Fruit fly (Drosophila melanogaster) whole organism, embryonic: ENCODE data around the gene CG32298.

Experiments
- Asciz ChIP-seq: fragments of 200-800 bp; sonication (Bioruptor generic); optimal IDR thresholded peaks from 2 replicates; lab custom pipeline; 2017; ENCODE audit warnings: missing biosample characterization, mild to moderate bottlenecking, missing genetic modification characterization, missing genetic modification reagents
- B-H1 ChIP-seq: fragments of 200-800 bp; sonication (Bioruptor generic); IDR thresholded peaks from 3 replicates; pipeline ENCODE4 v1.3.6; 2022; ENCODE audit warnings: missing biosample characterization, missing genetic modification characterization
- BtbVII ChIP-seq: fragments of 200-800 bp; sonication (Bioruptor generic); optimal IDR thresholded peaks from 3 replicates; lab custom pipeline; 2017; ENCODE audit warnings: missing biosample characterization, mild to moderate bottlenecking, missing genetic modification characterization
- CG11247 ChIP-seq: fragments of 200-800 bp; sonication (Bioruptor generic); IDR thresholded peaks from 2 replicates; pipeline ENCODE4 v1.3.6; 2022; ENCODE audit warnings: missing biosample characterization, missing genetic modification characterization
- CG11398 ChIP-seq: fragments of 200-800 bp; sonication (Bioruptor generic); optimal IDR thresholded peaks from 2 replicates; lab custom pipeline; 2016; ENCODE audit warnings: missing biosample characterization, missing genetic modification characterization
- CG13123 ChIP-seq: fragments of 200-800 bp; sonication (Bioruptor generic); optimal IDR thresholded peaks from 2 replicates; lab custom pipeline; 2016; ENCODE audit warnings: missing biosample characterization, missing genetic modification characterization
- CG15269 ChIP-seq: fragments of 200-800 bp; sonication (Bioruptor generic); optimal IDR thresholded peaks from 2 replicates; lab custom pipeline; 2018; ENCODE audit warnings: missing biosample characterization, mild to moderate bottlenecking, missing genetic modification characterization, moderate library complexity
- CG1529 ChIP-seq: fragments of 200-800 bp; sonication (Bioruptor generic); optimal IDR thresholded peaks from 3 replicates; lab custom pipeline; 2018; ENCODE audit warnings: missing biosample characterization, missing genetic modification characterization
- CG16779 ChIP-seq: fragments of 200-800 bp; sonication (Bioruptor generic); IDR thresholded peaks from 2 replicates; pipeline ENCODE4 v1.3.6; 2022; ENCODE audit warnings: missing biosample characterization, missing genetic modification characterization
- CG17359 ChIP-seq: fragments of 200-800 bp; sonication (Bioruptor generic); optimal IDR thresholded peaks from 3 replicates; lab custom pipeline; 2018; ENCODE audit warnings: missing biosample characterization, mild to moderate bottlenecking, missing genetic modification characterization, moderate library complexity
- CG17361 ChIP-seq: fragments of 200-800 bp; sonication (Bioruptor generic); IDR thresholded peaks from 3 replicates; pipeline ENCODE4 v1.3.6; 2022; ENCODE audit warnings: missing biosample characterization, missing genetic modification characterization
- CG31441 ChIP-seq: fragments of 200-800 bp; sonication (Bioruptor generic); IDR thresholded peaks from 2 replicates; pipeline ENCODE4 v1.3.6; 2022; ENCODE audit warnings: missing biosample characterization, missing genetic modification characterization
- CG3281 ChIP-seq: fragments of 200-800 bp; sonication (Bioruptor generic); optimal IDR thresholded peaks from 3 replicates; lab custom pipeline; 2017; ENCODE audit warnings: missing biosample characterization, mild to moderate bottlenecking, missing genetic modification characterization
- CG33557 ChIP-seq: fragments of 200-800 bp; sonication (Bioruptor generic); optimal IDR thresholded peaks from 2 replicates; lab custom pipeline; 2019; ENCODE audit warnings: missing biosample characterization, mild to moderate bottlenecking, missing genetic modification characterization, moderate library complexity
- CG3726 ChIP-seq: fragments of 200-800 bp; sonication (Bioruptor generic); IDR thresholded peaks from 3 replicates; pipeline ENCODE4, ENCODE4 v1.3.6; 2022; ENCODE audit warnings: missing biosample characterization, missing genetic modification characterization
- CG6689 ChIP-seq: fragments of 200-800 bp; sonication (Bioruptor generic); IDR thresholded peaks from 2 replicates; pipeline ENCODE4 v1.3.6; 2022; ENCODE audit warnings: missing biosample characterization, missing genetic modification characterization
- CG9817 ChIP-seq: fragments of 200-800 bp; sonication (Bioruptor generic); optimal IDR thresholded peaks from 2 replicates; lab custom pipeline; 2018; ENCODE audit warnings: missing biosample characterization, mild to moderate bottlenecking, missing genetic modification characterization, moderate library complexity
- CHES-1-like ChIP-seq: fragments of 200-800 bp; sonication (Bioruptor generic); optimal IDR thresholded peaks from 2 replicates; lab custom pipeline; 2016; ENCODE audit warnings: missing biosample characterization, missing genetic modification characterization
- Dad ChIP-seq: fragments of 200-800 bp; sonication (Bioruptor generic); optimal IDR thresholded peaks from 3 replicates; lab custom pipeline; 2016; ENCODE audit warnings: missing biosample characterization, missing genetic modification characterization
- Dek ChIP-seq: fragments of 200-800 bp; sonication (Bioruptor generic); optimal IDR thresholded peaks from 3 replicates; lab custom pipeline; 2019; ENCODE audit warnings: missing biosample characterization, mild to moderate bottlenecking, missing genetic modification characterization, moderate library complexity
- Doc3 ChIP-seq: fragments of 200-800 bp; sonication (Bioruptor generic); IDR thresholded peaks from 3 replicates; pipeline ENCODE4 v1.3.6; 2022; ENCODE audit warnings: missing biosample characterization, missing genetic modification characterization; ENCODE audit not compliant: partially characterized antibody
- Dp ChIP-seq: fragments of 200-800 bp; sonication (Bioruptor generic); optimal IDR thresholded peaks from 2 replicates; lab custom pipeline; 2018; ENCODE audit warnings: missing biosample characterization, mild to moderate bottlenecking, missing genetic modification characterization, moderate library complexity
- Elba2 ChIP-seq: fragments of 200-800 bp; sonication (Bioruptor generic); optimal IDR thresholded peaks from 3 replicates; lab custom pipeline; 2016; ENCODE audit warnings: missing biosample characterization, missing genetic modification characterization
- Hmx ChIP-seq: fragments of 200-800 bp; sonication (Bioruptor generic); optimal IDR thresholded peaks from 2 replicates; lab custom pipeline; 2016; ENCODE audit warnings: missing biosample characterization, missing genetic modification characterization
- Hr3 ChIP-seq: fragments of 200-800 bp; sonication (Bioruptor generic); optimal IDR thresholded peaks from 3 replicates; lab custom pipeline; 2016; ENCODE audit warnings: missing biosample characterization, missing genetic modification characterization
- Mad ChIP-seq: fragments of 200-800 bp; sonication (Bioruptor generic); optimal IDR thresholded peaks from 2 replicates; lab custom pipeline; 2016; ENCODE audit warnings: missing biosample characterization, missing genetic modification characterization
- Med ChIP-seq: fragments of 200-800 bp; sonication (Bioruptor generic); peaks from one replicate; lab custom pipeline; 2016; ENCODE audit warnings: missing biosample characterization, missing genetic modification characterization, mild to moderate bottlenecking, inconsistent platforms, moderate library complexity
- Meics ChIP-seq: fragments of 200-800 bp; sonication (Bioruptor generic); optimal IDR thresholded peaks from 2 replicates; lab custom pipeline; 2017; ENCODE audit warnings: missing biosample characterization, mild to moderate bottlenecking, missing genetic modification characterization
- NfI ChIP-seq: fragments of 200-800 bp; sonication (Bioruptor generic); optimal IDR thresholded peaks from 3 replicates; lab custom pipeline; 2018; ENCODE audit warnings: missing biosample characterization, mild to moderate bottlenecking, missing genetic modification characterization, moderate library complexity
- Oaz ChIP-seq: fragments of 200-800 bp; sonication (Bioruptor generic); IDR thresholded peaks from 2 replicates; pipeline ENCODE4 v1.3.6; 2022; ENCODE audit warnings: missing biosample characterization, missing genetic modification characterization
- Optix ChIP-seq: fragments of 200-800 bp; sonication (Bioruptor generic); IDR thresholded peaks from 3 replicates; pipeline ENCODE4 v1.3.6; 2022; ENCODE audit warnings: missing biosample characterization, missing genetic modification characterization
- Sin3A ChIP-seq: fragments of >200 bp; optimal IDR thresholded peaks from 2 replicates; lab custom pipeline; 2018
- Vsx1 ChIP-seq: fragments of 200-800 bp; sonication (Bioruptor generic); optimal IDR thresholded peaks from 2 replicates; lab custom pipeline; 2017; ENCODE audit warnings: missing biosample characterization, mild to moderate bottlenecking, missing genetic modification characterization, missing genetic modification reagents
- ap ChIP-seq: fragments of 200-800 bp; sonication (Bioruptor generic); IDR thresholded peaks from 2 replicates; pipeline ENCODE4 v1.3.6; 2022; ENCODE audit warnings: missing biosample characterization, missing genetic modification characterization
- bab2 ChIP-seq: fragments of 200-800 bp; sonication (Bioruptor generic); optimal IDR thresholded peaks from 2 replicates; lab custom pipeline; 2016; ENCODE audit warnings: missing biosample characterization, missing genetic modification characterization
- cg ChIP-seq: fragments of 200-800 bp; sonication (Bioruptor generic); optimal IDR thresholded peaks from 3 replicates; lab custom pipeline; 2019; ENCODE audit warnings: missing biosample characterization, mild to moderate bottlenecking, missing genetic modification characterization, moderate library complexity
- crc ChIP-seq: fragments of 200-800 bp; sonication (Bioruptor generic); optimal IDR thresholded peaks from 2 replicates; lab custom pipeline; 2016; ENCODE audit warnings: missing biosample characterization, missing genetic modification characterization
- croc ChIP-seq: fragments of 200-800 bp; sonication (Bioruptor generic); conservative IDR thresholded peaks from 3 replicates; pipeline ENCODE4 v1.3.6; 2022; ENCODE audit warnings: missing biosample characterization, missing genetic modification characterization
- da ChIP-seq: fragments of 200-800 bp; sonication (Bioruptor generic); optimal IDR thresholded peaks from 2 replicates; lab custom pipeline; 2016; ENCODE audit warnings: missing biosample characterization, missing genetic modification characterization
- emc ChIP-seq: fragments of 200-800 bp; sonication (Bioruptor generic); optimal IDR thresholded peaks from 2 replicates; lab custom pipeline; 2016; ENCODE audit warnings: missing biosample characterization, missing genetic modification characterization
- ems ChIP-seq: fragments of 200-800 bp; sonication (Bioruptor generic); optimal IDR thresholded peaks from 3 replicates; lab custom pipeline; 2016; ENCODE audit warnings: missing biosample characterization, missing genetic modification characterization
- eyg ChIP-seq: fragments of 200-800 bp; sonication (Bioruptor generic); optimal IDR thresholded peaks from 3 replicates; lab custom pipeline; 2016; ENCODE audit warnings: missing biosample characterization, missing genetic modification characterization
- fru ChIP-seq: fragments of >200 bp; optimal IDR thresholded peaks from 2 replicates; lab custom pipeline; 2017
- mld ChIP-seq: fragments of 200-800 bp; sonication (Bioruptor generic); IDR thresholded peaks from 3 replicates; pipeline ENCODE4 v1.3.6; 2022; ENCODE audit warnings: missing biosample characterization, missing genetic modification characterization; ENCODE audit not compliant: partially characterized antibody
- nau ChIP-seq: fragments of 200-800 bp; sonication (Bioruptor generic); optimal IDR thresholded peaks from 3 replicates; lab custom pipeline; 2017; ENCODE audit warnings: missing biosample characterization, mild to moderate bottlenecking, missing genetic modification characterization, missing genetic modification reagents
- nmo ChIP-seq: fragments of 200-800 bp; sonication (Bioruptor generic); optimal IDR thresholded peaks from 2 replicates; lab custom pipeline; 2018; ENCODE audit warnings: missing biosample characterization, mild to moderate bottlenecking, missing genetic modification characterization, moderate library complexity
- p53 ChIP-seq: fragments of 200-800 bp; sonication (Bioruptor generic); optimal IDR thresholded peaks from 2 replicates; lab custom pipeline; 2016; ENCODE audit warnings: missing biosample characterization, missing genetic modification characterization
- ranshi ChIP-seq: fragments of 200-800 bp; sonication (Bioruptor generic); IDR thresholded peaks from 2 replicates; pipeline ENCODE4 v1.3.6; 2022; ENCODE audit warnings: missing biosample characterization, missing genetic modification characterization
- sens-2 ChIP-seq: fragments of 200-800 bp; sonication (Bioruptor generic); IDR thresholded peaks from 2 replicates; pipeline ENCODE4 v1.3.6; 2022; ENCODE audit warnings: missing biosample characterization, missing genetic modification characterization
- ssp ChIP-seq: fragments of 200-800 bp; sonication (Bioruptor generic); IDR thresholded peaks from 2 replicates; pipeline ENCODE4 v1.3.6; 2022; ENCODE audit warnings: missing biosample characterization, missing genetic modification characterization
- ttk ChIP-seq: fragments of 200-800 bp; sonication (Bioruptor generic); IDR thresholded peaks from 2 replicates; pipeline ENCODE4 v2.1.2; 2022; ENCODE audit warnings: missing biosample characterization, missing genetic modification characterization
- yki ChIP-seq: fragments of >200 bp; optimal IDR thresholded peaks from 3 replicates; lab custom pipeline; 2018

CG32298 gene

DNA sequence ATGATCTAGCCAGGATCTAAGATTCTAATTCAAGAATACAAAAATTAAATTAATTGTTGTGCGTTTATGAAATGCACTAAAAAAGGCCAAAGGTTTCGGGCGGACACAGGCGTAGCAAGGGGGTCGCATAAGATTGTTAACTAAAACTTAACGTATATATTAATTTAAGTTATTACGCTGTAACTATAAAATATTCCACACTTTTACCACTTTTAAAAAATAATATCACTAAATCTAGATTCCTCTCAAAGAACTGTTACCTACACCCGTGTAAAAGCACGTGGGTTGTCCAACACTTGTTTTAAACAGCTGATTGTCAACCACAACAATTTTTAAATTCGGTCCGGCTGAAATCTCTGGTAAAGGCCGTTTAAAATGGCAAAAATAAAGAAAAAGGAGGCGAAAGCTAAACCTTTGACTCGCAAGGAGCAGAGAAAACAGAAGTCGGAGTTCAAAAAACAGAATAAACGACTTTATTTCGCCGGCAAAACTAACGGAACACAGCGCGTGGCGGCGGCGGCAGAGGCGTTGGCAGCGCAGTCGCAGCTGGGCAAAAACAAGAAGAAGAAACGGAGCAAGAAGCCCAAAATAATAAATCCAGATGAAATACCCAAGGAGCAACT lies 17.3 kb downstream of the CG32298 start, which contains the start of the genes mRpL23 and CG9004 (continued):
- TF ChIP-seq CG33557 (GFP tag; lab: Kevin White, UChicago): peak; percentile 96
- peak; percentile 99 for TF ChIP-seq CG17359 (tag; lab: Kevin White, UChicago)
- TF ChIP-seq Hr3 (GFP tag; lab: Kevin White, UChicago): peak; percentile 99
- peak; percentile 93 for TF ChIP-seq p53 (GFP tag; lab: Kevin White, UChicago)
- TF ChIP-seq Elba2 (GFP tag; lab: Kevin White, UChicago): peak; percentile 95
- TF ChIP-seq nau (GFP tag; lab: Kevin White, UChicago): peak; percentile 97
- TF ChIP-seq Meics: peak; percentile 99
- no peak for TF ChIP-seq yki (lab: Kevin White, UChicago)
- TF ChIP-seq CG1529 (GFP tag; lab: Kevin White, UChicago): peak; percentile 97
- no peak for TF ChIP-seq mld (GFP tag; lab: Robert Waterston, UW)
- peak; percentile 98 for TF ChIP-seq eyg (GFP tag; lab: Kevin White, UChicago)
- peak; percentile 100 for TF ChIP-seq Med (GFP tag; lab: Kevin White, UChicago)
- TF ChIP-seq nmo (GFP tag; lab: Kevin White, UChicago): peak; percentile 100
- peak; percentile 99 for TF ChIP-seq CG6689 (GFP tag; lab: Robert Waterston, UW)
- peak; percentile 97 for TF ChIP-seq Asciz (GFP tag; lab: Kevin White, UChicago)
- TF ChIP-seq B-H1: peak; percentile 100
- peak; percentile 100 for TF ChIP-seq CG11247 (GFP tag; lab: Robert Waterston, UW)
- TF ChIP-seq CG13123 (GFP tag; lab: Kevin White, UChicago): peak; percentile 98
- TF ChIP-seq CHES-1-like: peak; percentile 99
- TF ChIP-seq Oaz (GFP tag; lab: Robert Waterston, UW): peak; percentile 99
- peak; percentile 99 for TF ChIP-seq croc (GFP tag; lab: Robert Waterston, UW)
- peak; percentile 99 for TF ChIP-seq NfI (GFP tag; lab: Kevin White, UChicago)
- peak; percentile 98 for TF ChIP-seq CG31441 (GFP tag; lab: Robert Waterston, UW)
- peak; percentile 99 for TF ChIP-seq ems
- no peak for TF ChIP-seq fru (lab: Kevin White, UChicago)
- TF ChIP-seq ssp (GFP tag; lab: Robert Waterston, UW): peak; percentile 97
- peak; percentile 51 for TF ChIP-seq Dp (GFP tag; lab: Kevin White, UChicago)
- no peak for TF ChIP-seq Doc3 (GFP tag; lab: Robert Waterston, UW)
- peak; percentile 99 for TF ChIP-seq Mad (GFP tag; lab: Kevin White, UChicago)
- peak; percentile 99 for TF ChIP-seq CG17361 (GFP tag; lab: Robert Waterston, UW)
- peak; percentile 99 for TF ChIP-seq CG3726 (GFP tag; lab: Robert Waterston, UW)
- peak; percentile 99 for TF ChIP-seq Optix
- peak; percentile 96 for TF ChIP-seq Vsx1 (GFP tag; lab: Kevin White, UChicago)
- TF ChIP-seq Sin3A (lab: Kevin White, UChicago): peak; percentile 71
- TF ChIP-seq CG9817 (tag; lab: Kevin White, UChicago): peak; percentile 99
- TF ChIP-seq sens-2: peak; percentile 99
- peak; percentile 96 for TF ChIP-seq da (GFP tag; lab: Kevin White, UChicago)
- peak; percentile 98 for TF ChIP-seq CG3281 (GFP tag; lab: Kevin White, UChicago)
- TF ChIP-seq BtbVII (GFP tag; lab: Kevin White, UChicago): peak; percentile 97
- peak; percentile 100 for TF ChIP-seq ranshi (GFP tag; lab: Robert Waterston, UW)
- TF ChIP-seq Dad (GFP tag; lab: Kevin White, UChicago): peak; percentile 99
- no peak for TF ChIP-seq cg (GFP tag; lab: Kevin White, UChicago)
- TF ChIP-seq ap: peak; percentile 99
- TF ChIP-seq ttk (GFP tag; lab: Robert Waterston, UW): peak; percentile 100
- peak; percentile 97 for TF ChIP-seq Hmx
- TF ChIP-seq CG15269 (tag; lab: Kevin White, UChicago): peak; percentile 99
- peak; percentile 99 for TF ChIP-seq bab2 (GFP tag; lab: Kevin White, UChicago)
- TF ChIP-seq CG11398 (GFP tag; lab: Kevin White, UChicago): peak; percentile 96
- TF ChIP-seq emc: peak; percentile 97
- TF ChIP-seq crc: peak; percentile 97
- peak; percentile 99 for TF ChIP-seq Dek
- peak; percentile 99 for TF ChIP-seq CG16779 (GFP tag; lab: Robert Waterston, UW)
